Fruit fly (Drosophila melanogaster) whole organism, pupa: ENCODE data around the gene Alp12.

Experiments
- CG14655 ChIP-seq: fragments of 200-800 bp; sonication (Bioruptor generic); optimal IDR thresholded peaks from 3 replicates; lab custom pipeline; 2017; ENCODE audit warnings: mild to moderate bottlenecking, missing biosample characterization, missing genetic modification reagents, missing genetic modification characterization
- CG34367 ChIP-seq: fragments of 200-800 bp; sonication (Bioruptor generic); optimal IDR thresholded peaks from 2 replicates; lab custom pipeline; 2018; ENCODE audit warnings: missing biosample characterization, mild to moderate bottlenecking, missing genetic modification characterization
- CG4496 ChIP-seq: fragments of 200-800 bp; sonication (Bioruptor generic); IDR thresholded peaks from 3 replicates; pipeline ENCODE4 v1.3.6; 2022; ENCODE audit warnings: missing biosample characterization, missing genetic modification characterization
- CG8159 ChIP-seq: fragments of 200-800 bp; sonication (Bioruptor generic); optimal IDR thresholded peaks from 3 replicates; lab custom pipeline; 2018; ENCODE audit warnings: missing biosample characterization, mild to moderate bottlenecking, missing genetic modification characterization, moderate library complexity
- CG9948 ChIP-seq: fragments of 200-800 bp; sonication (Bioruptor generic); optimal IDR thresholded peaks from 2 replicates; lab custom pipeline; 2018; ENCODE audit warnings: missing biosample characterization, mild to moderate bottlenecking, missing genetic modification characterization, moderate library complexity
- D1 ChIP-seq: fragments of 200-800 bp; sonication (Bioruptor generic); optimal IDR thresholded peaks from 2 replicates; lab custom pipeline; 2018; ENCODE audit warnings: missing biosample characterization, mild to moderate bottlenecking, missing genetic modification characterization, moderate library complexity
- Pif1B ChIP-seq: fragments of 200-800 bp; sonication (Bioruptor generic); optimal IDR thresholded peaks from 3 replicates; lab custom pipeline; 2016; ENCODE audit warnings: missing biosample characterization, missing genetic modification characterization
- Snoo ChIP-seq: fragments of 200-800 bp; sonication (Bioruptor generic); optimal IDR thresholded peaks from 3 replicates; lab custom pipeline; 2017; ENCODE audit warnings: missing biosample characterization, mild to moderate bottlenecking, missing genetic modification characterization, inconsistent platforms
- gl ChIP-seq: fragments of 200-800 bp; sonication (Bioruptor generic); optimal IDR thresholded peaks from 2 replicates; lab custom pipeline; 2018; ENCODE audit warnings: missing biosample characterization, mild to moderate bottlenecking, missing genetic modification characterization

DNA sequence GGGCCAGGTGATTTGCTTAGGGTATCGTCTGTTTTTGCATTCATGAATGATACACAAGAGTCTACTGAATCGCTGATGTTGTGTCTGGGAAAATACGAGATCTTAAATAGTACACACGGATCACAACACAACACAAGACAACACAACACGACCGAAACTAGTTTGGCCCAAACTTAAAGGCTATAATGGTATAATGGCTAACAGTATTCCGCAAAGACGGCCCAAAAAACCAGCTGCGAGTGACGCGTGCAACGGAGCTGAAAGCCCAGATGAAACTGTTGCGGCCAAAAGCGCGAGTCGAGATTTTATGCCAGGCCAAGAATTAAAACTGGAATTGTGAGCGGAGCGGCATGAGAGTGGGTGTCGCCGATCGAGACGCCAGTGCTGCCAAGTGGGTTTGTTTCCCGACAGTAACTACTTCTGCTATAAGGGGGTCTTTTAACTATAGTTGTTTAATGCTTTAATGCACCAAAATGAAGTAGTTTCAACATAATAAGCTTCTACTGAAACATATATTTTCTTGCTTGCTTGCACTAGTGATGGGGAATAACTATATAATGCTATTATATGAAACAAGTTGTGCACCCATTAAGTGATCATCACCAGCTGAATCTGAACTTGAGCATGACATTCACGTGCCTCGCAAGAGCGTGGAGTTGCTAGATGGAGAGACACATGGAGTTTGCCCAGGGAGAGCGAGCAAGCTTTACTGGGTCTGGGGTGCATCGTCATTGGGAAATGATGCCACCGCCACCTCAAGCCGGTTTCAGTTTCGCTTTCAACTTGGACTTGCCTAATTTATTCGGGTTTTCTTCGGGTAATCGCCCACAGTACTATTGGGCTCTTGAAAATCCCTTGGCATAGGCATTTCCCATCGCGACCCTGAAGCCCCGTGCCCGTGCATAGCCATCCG is 15.1 kb downstream of the Alp12 start:
- TF ChIP-seq CG14655 (GFP tag; lab: Kevin White, UChicago) = peak; percentile 17
- TF ChIP-seq Pif1B (GFP tag; lab: Kevin White, UChicago) = no peak
- TF ChIP-seq gl (tag; lab: Kevin White, UChicago) = no peak
- TF ChIP-seq CG8159 (tag; lab: Kevin White, UChicago) = peak; percentile 40
- TF ChIP-seq CG34367 (tag; lab: Kevin White, UChicago) = no peak
- no peak; the same call in 2 of the 3 replicates for TF ChIP-seq CG4496
- TF ChIP-seq Snoo (tag; lab: Kevin White, UChicago) = peak; percentile 41
- TF ChIP-seq D1 (tag; lab: Kevin White, UChicago) = no peak
- TF ChIP-seq CG9948 (tag; lab: Kevin White, UChicago) = peak; percentile 22
